Worm (Caenorhabditis elegans) whole organism, young adult: ENCODE measurements around the gene pfn-3.

Experiments
- B0261.1 ChIP-seq: sonication (generic microtip); optimal IDR thresholded peaks from 2 replicates; lab custom pipeline; 2016; ENCODE audit warnings: mild to moderate bottlenecking, missing genetic modification characterization, moderate library complexity, missing compliant biosample characterization
- B0336.3 ChIP-seq: fragments of 200-800 bp; sonication (Bioruptor generic); IDR thresholded peaks from 2 replicates; pipeline ENCODE4 v1.3.6; 2022; ENCODE audit warnings: missing genetic modification characterization, missing compliant biosample characterization
- F22D6.2 ChIP-seq: sonication (generic microtip); optimal IDR thresholded peaks from 2 replicates; lab custom pipeline; 2016; ENCODE audit warnings: mild to moderate bottlenecking, missing genetic modification characterization, missing compliant biosample characterization
- F55B11.4 ChIP-seq: sonication (generic microtip); optimal IDR thresholded peaks from 2 replicates; lab custom pipeline; 2016; ENCODE audit warnings: missing compliant biosample characterization, missing genetic modification characterization, borderline replicate concordance; ENCODE audit not compliant: insufficient read depth
- K12H6.12 ChIP-seq: fragments of 200-800 bp; sonication (Bioruptor generic); optimal IDR thresholded peaks from 2 replicates; lab custom pipeline; 2018; ENCODE audit warnings: mild to moderate bottlenecking, missing genetic modification characterization, missing compliant biosample characterization
- Y95B8A.8 ChIP-seq: fragments of 200-800 bp; sonication (Bioruptor generic); IDR thresholded peaks from 2 replicates; pipeline ENCODE4 v1.3.6; 2022; ENCODE audit warnings: missing genetic modification reagents, missing genetic modification characterization, missing compliant biosample characterization
- ama-1 ChIP-seq, 3 experiments: fragments of 150-350 bp in 1 of 3; sonication (generic microtip) in 2 of 3; optimal IDR thresholded peaks; 2 replicates each; lab custom pipeline; 2014 to 2018; ENCODE audit warnings: missing biosample characterization in 2 of 3, missing genetic modification characterization in 2 of 3, missing genetic modification reagents in 2 of 3
- aptf-3 ChIP-seq: fragments of 200-800 bp; sonication (Bioruptor generic); IDR thresholded peaks from 2 replicates; pipeline ENCODE4 v1.3.6; 2022; ENCODE audit warnings: missing genetic modification characterization, missing compliant biosample characterization
- athp-1 ChIP-seq: sonication (generic microtip); optimal IDR thresholded peaks from 2 replicates; lab custom pipeline; 2017; ENCODE audit warnings: mild to moderate bottlenecking, missing genetic modification characterization, missing compliant biosample characterization
- attf-3 ChIP-seq: fragments of 200-800 bp; sonication (Bioruptor generic); conservative IDR thresholded peaks from 2 replicates; pipeline ENCODE4 v1.3.6; 2022; ENCODE audit warnings: missing genetic modification reagents, missing genetic modification characterization, missing compliant biosample characterization
- attf-5 ChIP-seq: fragments of 200-800 bp; sonication (Bioruptor generic); optimal IDR thresholded peaks from 2 replicates; lab custom pipeline; 2018; ENCODE audit warnings: mild to moderate bottlenecking, missing genetic modification characterization, missing compliant biosample characterization
- cebp-1 ChIP-seq, 2 experiments: fragments of 200-800 bp in 1 of 2; sonication (Bioruptor generic) in 1 of 2; sonication (generic microtip) in 1 of 2; IDR thresholded peaks in 1 of 2; optimal IDR thresholded peaks in 1 of 2; 2 replicates each; pipeline versions ENCODE4 v1.3.6 to Lab custom; 2017 to 2022; ENCODE audit warnings: missing compliant biosample characterization in 2 of 2, missing genetic modification characterization in 2 of 2, mild to moderate bottlenecking in 1 of 2, missing genetic modification reagents in 1 of 2, moderate library complexity in 1 of 2
- cebp-2 ChIP-seq: fragments of 200-800 bp; sonication (Bioruptor generic); IDR thresholded peaks from 2 replicates; pipeline ENCODE4 v1.3.6; 2022; ENCODE audit warnings: missing genetic modification characterization, missing compliant biosample characterization
- die-1 ChIP-seq: sonication (generic microtip); optimal IDR thresholded peaks from 2 replicates; lab custom pipeline; 2016; ENCODE audit warnings: missing genotype, mild to moderate bottlenecking, missing genetic modification characterization, missing compliant biosample characterization
- dox-1 ChIP-seq: fragments of 200-800 bp; sonication (Bioruptor generic); IDR thresholded peaks from 2 replicates; pipeline ENCODE4 v1.3.6; 2022; ENCODE audit warnings: missing genetic modification reagents, missing genetic modification characterization, missing compliant biosample characterization
- efl-1 ChIP-seq: fragments of 150-350 bp; optimal IDR thresholded peaks from 2 replicates; lab custom pipeline; 2014; ENCODE audit warnings: missing biosample characterization, missing genetic modification reagents, missing genetic modification characterization
- egl-44 ChIP-seq: fragments of 200-800 bp; sonication (Bioruptor generic); IDR thresholded peaks from 2 replicates; pipeline ENCODE4 v1.3.6; 2022; ENCODE audit warnings: missing genetic modification reagents, missing genetic modification characterization, missing compliant biosample characterization
- egrh-3 ChIP-seq: fragments of 200-800 bp; sonication (Bioruptor generic); IDR thresholded peaks from 2 replicates; pipeline ENCODE4 v1.3.6; 2022; ENCODE audit warnings: missing genetic modification reagents, missing genetic modification characterization, missing compliant biosample characterization
- hmg-1.2 ChIP-seq: fragments of 200-800 bp; sonication (Bioruptor generic); IDR thresholded peaks from 2 replicates; pipeline ENCODE4 v1.3.6; 2022; ENCODE audit warnings: missing genetic modification reagents, missing genetic modification characterization, missing compliant biosample characterization
- hmg-20 ChIP-seq: fragments of 200-800 bp; sonication (Bioruptor generic); IDR thresholded peaks from 2 replicates; pipeline ENCODE4 v1.3.6; 2022; ENCODE audit warnings: missing genetic modification reagents, missing genetic modification characterization, missing compliant biosample characterization
- hrde-1 ChIP-seq: sonication (generic microtip); optimal IDR thresholded peaks from 2 replicates; lab custom pipeline; 2016; ENCODE audit warnings: missing genetic modification characterization, mild to moderate bottlenecking, missing compliant biosample characterization, moderate library complexity, missing genotype, missing genetic modification reagents, borderline replicate concordance
- lin-40 ChIP-seq: sonication (generic microtip); optimal IDR thresholded peaks from 2 replicates; lab custom pipeline; 2016; ENCODE audit warnings: missing genetic modification characterization, mild to moderate bottlenecking, missing compliant biosample characterization, missing genotype, missing genetic modification reagents
- lsy-27 ChIP-seq: sonication (generic microtip); optimal IDR thresholded peaks from 2 replicates; lab custom pipeline; 2017; ENCODE audit warnings: missing genetic modification characterization, mild to moderate bottlenecking, missing compliant biosample characterization, antibody characterized with exemption, missing genotype, borderline replicate concordance; ENCODE audit not compliant: insufficient read depth
- madf-6 ChIP-seq: fragments of 200-800 bp; sonication (Bioruptor generic); IDR thresholded peaks from 2 replicates; pipeline ENCODE4 v1.3.6; 2022; ENCODE audit warnings: missing genetic modification reagents, missing genetic modification characterization, missing compliant biosample characterization
- madf-8 ChIP-seq: fragments of 200-800 bp; sonication (Bioruptor generic); conservative IDR thresholded peaks from 2 replicates; pipeline ENCODE4 v1.3.6; 2022; ENCODE audit warnings: missing genetic modification reagents, missing genetic modification characterization, missing compliant biosample characterization
- mel-28 ChIP-seq: sonication (generic microtip); optimal IDR thresholded peaks from 2 replicates; lab custom pipeline; 2016; ENCODE audit warnings: borderline replicate concordance, mild to moderate bottlenecking, missing genetic modification characterization, missing compliant biosample characterization
- nhr-80 ChIP-seq: sonication (generic microtip); optimal IDR thresholded peaks from 2 replicates; lab custom pipeline; 2016; ENCODE audit warnings: missing genetic modification characterization, missing compliant biosample characterization
- sdz-38 ChIP-seq: sonication (generic microtip); optimal IDR thresholded peaks from 2 replicates; lab custom pipeline; 2016; ENCODE audit warnings: missing genotype, missing genetic modification characterization, missing compliant biosample characterization
- snpc-4 ChIP-seq, 5 experiments: fragments of 150-350 bp in 1 of 5; sonication (generic microtip) in 4 of 5; optimal IDR thresholded peaks; 2 replicates each; lab custom pipeline; 2014 to 2018; ENCODE audit warnings: missing genetic modification characterization in 5 of 5, missing biosample characterization in 3 of 5, antibody characterized with exemption in 2 of 5, mild to moderate bottlenecking in 2 of 5, missing compliant biosample characterization in 2 of 5, missing genotype in 2 of 5, moderate library complexity in 2 of 5, missing genetic modification reagents in 1 of 5
- somi-1 ChIP-seq: fragments of 200-800 bp; sonication (Bioruptor generic); optimal IDR thresholded peaks from 2 replicates; lab custom pipeline; 2018; ENCODE audit warnings: mild to moderate bottlenecking, missing genetic modification characterization, missing compliant biosample characterization
- zfh-2 ChIP-seq: fragments of 200-800 bp; sonication (Bioruptor generic); conservative IDR thresholded peaks from 2 replicates; pipeline ENCODE4 v1.3.6; 2022; ENCODE audit warnings: missing genetic modification reagents, missing genetic modification characterization, missing compliant biosample characterization
- ztf-18 ChIP-seq: sonication (generic microtip); optimal IDR thresholded peaks from 2 replicates; lab custom pipeline; 2016; ENCODE audit warnings: missing genotype, mild to moderate bottlenecking, missing genetic modification characterization, missing compliant biosample characterization

The pfn-3 gene

DNA sequence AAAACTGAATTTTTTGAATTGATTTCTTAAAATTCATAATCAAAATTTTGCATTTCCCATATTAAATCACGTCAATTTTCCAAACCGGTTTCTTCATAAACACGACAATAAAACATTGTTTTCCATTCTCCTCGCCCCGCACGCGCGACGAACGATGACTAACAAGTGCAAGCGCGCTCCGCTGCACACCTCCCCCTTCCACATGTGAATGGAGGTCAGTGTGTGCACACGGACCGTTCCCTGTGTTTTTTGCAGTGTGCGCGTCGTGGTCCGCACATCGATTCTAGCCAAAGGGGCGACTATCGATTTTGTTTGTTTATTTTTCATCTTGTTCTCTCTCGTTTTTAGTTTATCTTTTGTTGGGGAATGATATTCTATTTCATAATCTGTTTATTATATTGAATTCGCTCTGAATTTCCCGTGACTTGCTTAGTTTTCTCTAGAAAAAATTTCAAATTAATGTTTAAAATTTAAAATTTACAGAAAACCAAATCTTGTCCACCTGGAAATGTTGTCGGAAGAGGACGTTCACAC lies 48.1 kb upstream of the pfn-3 start, which contains the start of gene snx-1 (continued):
- no peak for TF ChIP-seq aptf-3 (GFP tag; lab: Robert Waterston, UW)
- no peak for TF ChIP-seq madf-6 (GFP tag; lab: Robert Waterston, UW)
- TF ChIP-seq F22D6.2 (tag; lab: Kevin White, UChicago): no peak
- no peak for TF ChIP-seq athp-1 (tag; lab: Kevin White, UChicago)
- peak; percentile 71 for TF ChIP-seq attf-5 (GFP tag; lab: Kevin White, UChicago)
- TF ChIP-seq egl-44 (GFP tag; lab: Robert Waterston, UW): no peak
- TF ChIP-seq die-1 (tag; lab: Kevin White, UChicago): no peak
- TF ChIP-seq B0261.1 (tag; lab: Kevin White, UChicago): no peak
- TF ChIP-seq sdz-38 (tag; lab: Kevin White, UChicago): no peak
- no peak for TF ChIP-seq hrde-1 (tag; lab: Kevin White, UChicago)
- TF ChIP-seq K12H6.12: no peak
- 0 out of 2 replicates have a peak, but pooled peaks have one; percentile 19 for TF ChIP-seq B0336.3 (GFP tag; lab: Robert Waterston, UW)
- no peak for TF ChIP-seq lsy-27
- no peak for TF ChIP-seq hmg-20 (GFP tag; lab: Robert Waterston, UW)
- TF ChIP-seq efl-1 (GFP tag; lab: Kevin White, UChicago): no peak
- peak; percentile 68 for TF ChIP-seq zfh-2 (GFP tag; lab: Robert Waterston, UW)
- peak; percentile 40; the same call in 1 of the 2 replicates for TF ChIP-seq hmg-1.2 (GFP tag; lab: Robert Waterston, UW)
- TF ChIP-seq ztf-18: no peak
- TF ChIP-seq snpc-4 (GFP tag; optimal IDR thresholded peaks at IDR 0.05; lab: Kevin White, UChicago): no peak
- peak in 2 of 4 experiments; percentile 17 to 36 for TF ChIP-seq snpc-4 (tag; optimal IDR thresholded peaks at IDR 0.05; lab: Kevin White, UChicago)
- TF ChIP-seq mel-28 (tag; lab: Kevin White, UChicago): no peak
- TF ChIP-seq, all 124 proteins: peak for 15

DNA sequence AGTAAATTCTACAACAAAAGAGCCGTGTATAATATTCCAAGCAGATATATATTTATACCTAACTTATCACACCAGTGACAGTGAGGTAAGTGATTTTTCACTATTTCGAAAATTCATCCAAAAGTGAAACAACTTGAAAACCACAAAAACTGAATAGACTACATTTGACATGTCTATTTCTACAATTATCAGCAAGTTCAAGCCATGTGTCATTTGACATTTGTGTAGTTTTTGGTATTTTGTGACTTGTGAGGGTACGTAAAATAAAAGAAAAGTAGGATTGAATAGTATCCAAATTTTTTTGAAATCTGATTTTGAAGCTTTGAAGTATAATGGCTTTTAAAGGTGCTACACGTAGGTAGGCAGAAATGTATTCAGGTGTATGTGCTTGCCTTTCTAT lies 45.8 kb upstream of the pfn-3 start:
- peak; percentile 31 for TF ChIP-seq nhr-80
- TF ChIP-seq egrh-3 (GFP tag; lab: Robert Waterston, UW): no peak
- TF ChIP-seq dox-1 (GFP tag; lab: Robert Waterston, UW): no peak

DNA sequence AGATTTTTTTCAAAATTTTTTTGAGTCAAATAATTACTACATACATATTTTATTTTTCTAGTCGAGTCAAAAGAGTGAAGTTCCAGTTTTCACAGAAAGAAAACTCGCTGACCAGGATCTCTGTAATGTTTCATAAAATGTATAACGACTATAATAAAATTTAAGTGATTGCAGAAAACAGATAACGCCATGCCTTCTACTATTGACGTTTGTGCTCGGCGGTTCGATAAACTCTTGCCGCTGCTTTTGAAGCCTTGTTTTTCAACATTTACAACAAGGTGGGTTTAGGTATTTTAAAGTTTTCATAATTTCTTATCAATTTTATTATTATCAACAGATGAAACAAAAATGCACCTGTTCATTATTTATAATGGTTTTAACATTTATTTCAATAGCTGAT lies 45.0 kb upstream of the pfn-3 start, which contains the start of gene lmp-2:
Gene lmp-2, plus strand, starts transcription at position 190 of the 400 bp plus-strand sequence.
- TF ChIP-seq zfh-2 (GFP tag; lab: Robert Waterston, UW) (no peak), nhr-80 (peak; percentile 43)

DNA sequence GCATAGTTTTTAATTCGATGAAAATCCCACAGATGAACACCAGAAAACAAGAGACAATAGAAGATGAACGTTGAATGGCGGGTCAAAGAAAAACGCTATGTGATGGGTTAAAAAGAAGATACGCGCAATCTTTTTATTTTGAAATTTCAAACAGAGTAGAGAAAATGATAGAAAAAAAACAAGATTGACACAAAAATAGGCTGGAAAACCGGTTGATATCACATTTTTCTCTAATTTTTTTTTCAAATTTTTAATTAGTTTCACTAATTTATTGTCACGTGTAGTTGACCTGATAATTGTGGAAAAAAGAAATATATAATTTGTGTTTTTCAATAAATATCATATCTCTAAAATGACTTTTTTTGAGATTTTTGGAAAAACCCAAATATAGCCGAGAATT lies 43.7 kb upstream of the pfn-3 start, which contains the start of gene C05D9.9:
Gene C05D9.9, minus strand, starts transcription at position 101 of the 400 bp plus-strand sequence.
- TF ChIP-seq madf-8 (GFP tag; lab: Robert Waterston, UW) (no peak), Y95B8A.8 (GFP tag; lab: Robert Waterston, UW) (no peak), B0336.3 (GFP tag; lab: Robert Waterston, UW) (no peak), ama-1 (optimal IDR thresholded peaks at IDR 0.05; lab: Kevin White, UChicago) (no peak), ama-1 (GFP tag; optimal IDR thresholded peaks at IDR 0.05; lab: Kevin White, UChicago) (no peak), cebp-2 (GFP tag; lab: Robert Waterston, UW) (no peak), attf-3 (GFP tag; lab: Robert Waterston, UW) (no peak), lin-40 (peak; percentile 39), F55B11.4 (tag; lab: Kevin White, UChicago) (no peak), somi-1 (GFP tag; lab: Kevin White, UChicago) (peak; percentile 24), cebp-1 (GFP tag; IDR thresholded peaks at IDR 0.05; lab: Robert Waterston, UW) (no peak), cebp-1 (tag; optimal IDR thresholded peaks at IDR 0.05; lab: Kevin White, UChicago) (no peak)
